Worm (Caenorhabditis elegans): ENCODE data around the gene T28A8.4.

DNA sequence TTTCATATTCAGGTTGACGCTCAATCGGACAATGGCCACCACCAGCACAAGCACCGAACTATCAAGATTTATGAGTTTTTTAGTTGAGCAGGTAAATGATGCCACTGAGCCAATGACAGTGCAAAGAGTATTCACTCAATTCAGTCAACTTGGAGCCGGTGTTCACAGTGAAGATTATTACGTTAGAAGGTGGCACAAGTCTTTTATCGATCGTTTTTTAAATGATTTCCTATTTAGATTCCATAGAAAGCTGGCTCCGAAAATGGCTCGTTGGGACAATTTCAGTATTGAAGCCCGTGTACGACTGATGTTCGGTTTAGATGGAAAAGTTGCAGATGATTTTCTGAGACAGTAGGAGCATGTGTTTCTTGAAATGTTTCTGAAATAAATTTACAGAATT, 1.9 kb upstream of the T28A8.4 start, which contains the start of gene T28A8.5:
- TF ChIP-seq Y53G8AR.9 (GFP tag; conservative IDR thresholded peaks at IDR 0.05) = no peak
- TF ChIP-seq lin-26 (GFP tag; IDR thresholded peaks at IDR 0.05) = no peak
- no peak for TF ChIP-seq nhr-90 (tag; optimal IDR thresholded peaks at IDR 0.05)
- no peak for TF ChIP-seq atf-7 (tag; optimal IDR thresholded peaks at IDR 0.05)
- no peak for TF ChIP-seq hlh-26 (GFP tag; conservative IDR thresholded peaks at IDR 0.05)
- TF ChIP-seq xnd-1 (tag; optimal IDR thresholded peaks at IDR 0.05) = no peak
